Worm (Caenorhabditis elegans): ENCODE measurements around the gene F32G8.3.

- TF ChIP-seq egl-44 (GFP tag; IDR thresholded peaks at IDR 0.05) (no peak), F49E8.2 (tag; optimal IDR thresholded peaks at IDR 0.05; ENCODE audit: insufficient read depth) (no peak), K12H6.12 (tag; optimal IDR thresholded peaks at IDR 0.05) (no peak), snpc-4 (GFP tag; optimal IDR thresholded peaks at IDR 0.05) (no peak), snpc-4 (tag; optimal IDR thresholded peaks at IDR 0.05) (no peak), T26A5.8 (tag; optimal IDR thresholded peaks at IDR 0.05) (no peak), ZK185.1 (tag; optimal IDR thresholded peaks at IDR 0.05; ENCODE audit: poor library complexity, severe bottlenecking) (no peak), Y79H2A.3 (GFP tag; conservative IDR thresholded peaks at IDR 0.05) (no peak), bed-1 (GFP tag; IDR thresholded peaks at IDR 0.05) (no peak), Y95B8A.8 (GFP tag; IDR thresholded peaks at IDR 0.05) (no peak), lin-35 (GFP tag; optimal IDR thresholded peaks at IDR 0.05) (no peak), F52B5.7 (tag; optimal IDR thresholded peaks at IDR 0.05) (no peak), nhr-120 (GFP tag; IDR thresholded peaks at IDR 0.05) (no peak), unc-62 (GFP tag; optimal IDR thresholded peaks at IDR 0.05) (no peak), pha-4 (tag; optimal IDR thresholded peaks at IDR 0.05) (no peak)
Measured at ce11 chrV:10528500-10528899, 26.6 kb downstream of the F32G8.3 start, which contains the start of gene F25D1.3.
